Worm (Caenorhabditis elegans): Measurements from ENCODE around the gene C04A11.1.

The C04A11.1 gene

DNA sequence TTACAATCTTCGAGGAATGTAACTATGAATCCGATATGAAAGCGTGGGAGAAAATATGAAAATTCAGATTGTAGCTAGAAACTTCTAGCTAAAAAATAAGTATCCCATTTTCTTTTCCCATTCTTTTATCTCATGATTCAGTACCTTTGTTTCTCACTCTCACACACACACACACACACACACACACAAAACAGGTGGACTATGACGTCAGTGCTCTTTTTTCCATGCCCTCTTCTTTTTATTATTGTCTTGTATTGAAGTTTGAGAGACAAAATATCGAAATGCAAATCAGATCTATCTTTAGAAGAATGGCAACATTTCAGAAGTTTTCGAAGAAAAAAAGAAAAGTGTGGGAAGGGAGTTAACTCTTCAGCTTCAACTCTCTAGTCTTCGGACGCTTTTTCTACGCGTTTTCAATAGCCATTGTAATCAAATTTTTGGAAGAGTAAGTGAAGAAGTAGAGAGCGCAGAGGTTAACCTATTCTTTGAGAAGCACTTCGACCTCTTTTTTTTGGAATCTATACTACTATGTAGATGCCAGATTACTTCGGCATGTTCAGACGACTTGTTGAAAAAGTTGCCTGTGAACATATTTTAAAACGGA is 26.3 kb upstream of the C04A11.1 start:
- TF ChIP-seq ttx-3 (tag; optimal IDR thresholded peaks at IDR 0.05): no peak
- TF ChIP-seq ama-1 (optimal IDR thresholded peaks at IDR 0.05): no peak
- no peak for TF ChIP-seq F13H6.1 (tag; optimal IDR thresholded peaks at IDR 0.05)
- no peak for TF ChIP-seq pha-4 (tag; optimal IDR thresholded peaks at IDR 0.05)
- TF ChIP-seq ref-2 (tag; optimal IDR thresholded peaks at IDR 0.05): no peak
- TF ChIP-seq mec-3 (tag; optimal IDR thresholded peaks at IDR 0.05; ENCODE audit: borderline replicate concordance): no peak
- peak; percentile 79 for TF ChIP-seq unc-42 (tag; optimal IDR thresholded peaks at IDR 0.05)

DNA sequence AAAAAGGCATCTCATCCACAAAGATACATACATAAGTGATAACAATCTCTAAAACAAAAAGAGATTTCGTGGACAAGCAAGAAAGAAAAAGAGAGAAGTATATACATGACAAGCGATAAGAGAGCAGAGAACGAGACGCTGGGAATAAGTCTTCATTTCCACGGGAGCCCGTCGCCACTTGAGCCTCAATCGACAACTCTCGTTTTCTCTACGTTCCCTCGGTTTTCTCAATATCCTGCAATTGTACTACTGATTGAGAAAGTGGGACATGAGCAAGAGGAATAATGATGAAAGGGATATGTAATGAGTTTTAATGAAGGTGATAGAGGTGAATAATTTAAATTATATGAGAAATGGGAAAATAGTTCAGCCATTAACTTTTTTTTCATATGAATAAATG is 22.8 kb upstream of the C04A11.1 start:
- TF ChIP-seq npax-4 (tag; optimal IDR thresholded peaks at IDR 0.05) (no peak), pag-3 (tag; optimal IDR thresholded peaks at IDR 0.05; ENCODE audit: borderline replicate concordance) (no peak), ceh-6 (GFP tag; optimal IDR thresholded peaks at IDR 0.05) (no peak), unc-55 (GFP tag; optimal IDR thresholded peaks at IDR 0.05) (peak; percentile 50), hlh-13 (GFP tag; optimal IDR thresholded peaks at IDR 0.05) (no peak), ceh-18 (tag; optimal IDR thresholded peaks at IDR 0.05) (peak; percentile 27)

DNA sequence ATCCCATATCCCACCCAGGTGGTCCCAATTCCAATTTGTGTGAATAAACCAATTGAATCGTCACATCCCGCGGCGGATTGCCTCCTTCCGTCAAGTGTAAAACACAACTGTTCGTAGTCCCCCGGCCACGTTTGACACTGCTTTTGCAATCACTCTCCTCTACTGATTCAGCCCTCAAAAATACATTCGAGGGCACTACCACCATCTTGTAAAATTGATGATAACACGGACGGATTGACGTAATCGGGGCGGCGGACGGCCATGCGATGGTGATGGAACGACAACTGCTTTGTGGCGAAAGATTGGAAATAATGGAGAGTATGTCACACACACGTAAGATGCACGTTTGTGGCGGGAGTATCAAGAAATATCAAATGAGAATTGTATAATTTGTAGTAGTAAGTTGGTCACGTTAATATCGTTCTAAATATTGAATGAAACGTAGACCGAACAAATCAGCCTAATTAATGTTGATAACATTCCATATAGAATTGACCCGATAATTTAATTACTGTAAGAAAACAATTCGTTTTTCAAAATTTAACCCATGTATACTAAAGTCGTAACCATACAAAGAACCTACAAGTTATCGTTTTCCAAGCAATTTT is 21.9 kb upstream of the C04A11.1 start:
- no peak for TF ChIP-seq ceh-6 (GFP tag; optimal IDR thresholded peaks at IDR 0.05)
- no peak for TF ChIP-seq pha-2 (tag; optimal IDR thresholded peaks at IDR 0.05)
- TF ChIP-seq ceh-22 (tag; optimal IDR thresholded peaks at IDR 0.05): no peak
- no peak for TF ChIP-seq ztf-16 (tag; optimal IDR thresholded peaks at IDR 0.05)
- TF ChIP-seq nhr-232 (tag; optimal IDR thresholded peaks at IDR 0.05): no peak
- TF ChIP-seq fkh-6 (tag; optimal IDR thresholded peaks at IDR 0.05): no peak
- no peak for TF ChIP-seq F13H6.1 (tag; optimal IDR thresholded peaks at IDR 0.05)
- TF ChIP-seq rnt-1 (tag; optimal IDR thresholded peaks at IDR 0.05): peak; percentile 3
- no peak for TF ChIP-seq nhr-11 (tag; optimal IDR thresholded peaks at IDR 0.05)
- peak; percentile 43 for TF ChIP-seq ceh-18 (tag; optimal IDR thresholded peaks at IDR 0.05)
- no peak for TF ChIP-seq unc-3 (GFP tag; conservative IDR thresholded peaks at IDR 0.05)
- no peak for TF ChIP-seq unc-3 (tag; optimal IDR thresholded peaks at IDR 0.05)

DNA sequence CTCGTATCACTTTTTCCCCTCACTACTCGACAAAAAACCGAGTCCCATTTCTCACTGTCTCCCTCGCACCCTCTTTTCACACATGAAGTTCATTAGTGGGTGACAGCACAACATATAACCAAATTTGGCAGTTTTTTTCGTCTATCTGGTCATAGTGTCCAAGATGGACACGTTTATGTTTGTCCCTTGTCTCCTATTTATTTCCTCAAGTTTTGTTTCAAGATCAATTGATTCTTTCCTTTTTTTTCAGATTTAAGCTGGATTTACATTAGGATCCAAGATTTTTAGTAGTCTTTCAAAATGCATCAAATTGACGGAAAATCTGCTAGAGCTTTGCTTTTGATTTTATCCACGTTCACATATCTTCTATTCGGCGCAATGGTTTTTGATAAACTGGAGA is 20.7 kb upstream of the C04A11.1 start, which contains the start of gene twk-20:
twk-20 (plus strand) TSS at position 301 of the 400 bp plus-strand sequence.
- TF ChIP-seq hlh-30 (tag; optimal IDR thresholded peaks at IDR 0.05; ENCODE audit: insufficient read depth): no peak
- no peak for TF ChIP-seq ceh-34 (tag; optimal IDR thresholded peaks at IDR 0.05)
- TF ChIP-seq madf-2 (tag; optimal IDR thresholded peaks at IDR 0.05): no peak
- no peak for TF ChIP-seq ceh-18 (tag; optimal IDR thresholded peaks at IDR 0.05)
- no peak for TF ChIP-seq pha-2 (tag; optimal IDR thresholded peaks at IDR 0.05)
- TF ChIP-seq fax-1 (tag; optimal IDR thresholded peaks at IDR 0.05): no peak
- no peak for TF ChIP-seq C38D4.7 (GFP tag; optimal IDR thresholded peaks at IDR 0.05)
- no peak for TF ChIP-seq ttx-3 (tag; optimal IDR thresholded peaks at IDR 0.05)
- TF ChIP-seq hlh-13 (GFP tag; optimal IDR thresholded peaks at IDR 0.05): no peak
- no peak for TF ChIP-seq C08G9.2 (tag; optimal IDR thresholded peaks at IDR 0.05)
- no peak for TF ChIP-seq sox-2 (GFP tag; IDR thresholded peaks at IDR 0.05)
- TF ChIP-seq lin-11 (tag; optimal IDR thresholded peaks at IDR 0.05): no peak
- TF ChIP-seq ceh-24 (tag; optimal IDR thresholded peaks at IDR 0.05): no peak
- no peak for TF ChIP-seq ceh-48 (tag; optimal IDR thresholded peaks at IDR 0.05)
- no peak for TF ChIP-seq ceh-6 (GFP tag; optimal IDR thresholded peaks at IDR 0.05)
- TF ChIP-seq ama-1 (optimal IDR thresholded peaks at IDR 0.05): no peak
- TF ChIP-seq lim-6 (tag; optimal IDR thresholded peaks at IDR 0.05): no peak
- no peak for TF ChIP-seq che-1 (tag; optimal IDR thresholded peaks at IDR 0.05)
- TF ChIP-seq pros-1 (tag; optimal IDR thresholded peaks at IDR 0.05): no peak
- no peak for TF ChIP-seq ceh-14 (tag; optimal IDR thresholded peaks at IDR 0.05)

All from whole organism, late embryonic.